Worm (Caenorhabditis elegans) whole organism, midembryonic: ENCODE data around the gene srh-181.

ENCODE experiments used
- T22C8.4 ChIP-seq: fragments of 200-800 bp; sonication (Bioruptor generic); IDR thresholded peaks from 2 replicates; pipeline ENCODE4 v1.3.6; 2022; ENCODE audit warnings: missing genetic modification characterization, missing compliant biosample characterization
- cog-1 ChIP-seq: sonication (generic microtip); optimal IDR thresholded peaks from 2 replicates; lab custom pipeline; 2016; ENCODE audit warnings: missing genetic modification characterization, missing compliant biosample characterization
- flt-1 ChIP-seq: fragments of 200-800 bp; sonication (Bioruptor generic); IDR thresholded peaks from 2 replicates; pipeline ENCODE4 v1.3.6; 2022; ENCODE audit warnings: missing genetic modification characterization, missing compliant biosample characterization
- klf-2 ChIP-seq: fragments of 200-800 bp; sonication (Bioruptor generic); conservative IDR thresholded peaks from 2 replicates; pipeline ENCODE4 v1.3.6; 2022; ENCODE audit warnings: missing genetic modification reagents, missing genetic modification characterization, missing compliant biosample characterization
- med-1 ChIP-seq: sonication (generic microtip); optimal IDR thresholded peaks from 2 replicates; lab custom pipeline; 2017; ENCODE audit warnings: missing genetic modification characterization, mild to moderate bottlenecking, missing compliant biosample characterization, antibody characterized with exemption, missing genetic modification reagents; ENCODE audit not compliant: insufficient read depth
- ref-1 ChIP-seq: fragments of 200-800 bp; sonication (Bioruptor generic); conservative IDR thresholded peaks from 2 replicates; pipeline ENCODE4 v1.3.6; 2022; ENCODE audit warnings: missing genetic modification reagents, missing genetic modification characterization, missing compliant biosample characterization
- tab-1 ChIP-seq: fragments of 200-800 bp; sonication (Bioruptor generic); IDR thresholded peaks from 2 replicates; pipeline ENCODE4 v1.3.6; 2022; ENCODE audit warnings: missing genetic modification characterization, missing compliant biosample characterization
- ztf-23 ChIP-seq: fragments of 200-800 bp; sonication (Bioruptor generic); IDR thresholded peaks from 2 replicates; pipeline ENCODE4 v1.3.6; 2022; ENCODE audit warnings: missing genetic modification reagents, missing genetic modification characterization, missing compliant biosample characterization
- ztf-29 ChIP-seq: fragments of 200-800 bp; sonication (Bioruptor generic); IDR thresholded peaks from 2 replicates; pipeline ENCODE4 v1.3.6; 2022; ENCODE audit warnings: missing genetic modification reagents, missing genetic modification characterization, missing compliant biosample characterization

srh-181 gene

DNA sequence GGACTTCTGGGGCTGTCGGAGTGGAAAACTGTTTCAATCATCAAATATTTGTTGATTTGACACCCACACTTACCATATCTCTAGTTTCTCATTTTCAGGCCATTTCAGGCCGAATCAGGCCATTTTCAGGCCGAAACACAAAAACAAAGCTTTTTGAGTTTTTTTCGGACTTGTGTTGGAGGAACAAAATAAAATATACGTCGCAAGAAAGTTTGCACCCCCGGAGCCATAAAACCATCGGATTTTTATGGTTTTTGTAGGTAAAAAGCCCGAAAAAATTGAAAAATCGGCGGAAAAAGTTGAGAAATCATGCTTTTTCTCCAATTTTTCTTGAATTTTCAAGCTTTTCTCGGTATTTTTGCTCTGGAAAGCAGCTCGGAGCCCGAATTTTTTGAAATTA lies 34.2 kb downstream of the srh-181 start, which contains the start of gene Y51A2D.1:
Gene Y51A2D.1, plus strand, starts transcription at position 301 of the 400 bp plus-strand sequence.
- TF ChIP-seq ztf-23 (GFP tag; lab: Robert Waterston, UW) (no peak), tab-1 (GFP tag; lab: Robert Waterston, UW) (no peak), flt-1 (GFP tag; lab: Robert Waterston, UW) (no peak), med-1 (GFP tag; lab: Kevin White, UChicago) (no peak), ref-1 (GFP tag; lab: Robert Waterston, UW) (no peak)

DNA sequence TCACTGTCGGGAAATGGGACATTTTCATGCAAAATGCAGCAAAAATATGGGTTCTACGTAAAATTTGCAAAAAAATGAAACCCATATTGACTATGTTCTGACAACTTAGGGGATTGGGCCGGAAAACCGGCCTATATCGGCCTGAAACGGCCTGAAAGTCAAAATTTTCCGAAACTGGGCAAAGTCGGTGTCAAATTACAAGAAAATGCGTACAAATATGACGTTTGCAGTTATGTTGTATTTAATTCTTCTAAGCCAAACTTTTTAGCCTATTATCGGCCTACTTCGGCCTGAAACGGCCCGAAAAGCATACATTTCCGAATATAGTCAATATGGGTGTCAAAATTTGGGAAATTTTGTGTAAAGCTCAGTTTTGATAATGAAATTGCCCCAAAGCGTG lies 37.5 kb downstream of the srh-181 start:
- TF ChIP-seq cog-1 (no peak), ref-1 (GFP tag; lab: Robert Waterston, UW) (no peak), flt-1 (GFP tag; lab: Robert Waterston, UW) (no peak)

DNA sequence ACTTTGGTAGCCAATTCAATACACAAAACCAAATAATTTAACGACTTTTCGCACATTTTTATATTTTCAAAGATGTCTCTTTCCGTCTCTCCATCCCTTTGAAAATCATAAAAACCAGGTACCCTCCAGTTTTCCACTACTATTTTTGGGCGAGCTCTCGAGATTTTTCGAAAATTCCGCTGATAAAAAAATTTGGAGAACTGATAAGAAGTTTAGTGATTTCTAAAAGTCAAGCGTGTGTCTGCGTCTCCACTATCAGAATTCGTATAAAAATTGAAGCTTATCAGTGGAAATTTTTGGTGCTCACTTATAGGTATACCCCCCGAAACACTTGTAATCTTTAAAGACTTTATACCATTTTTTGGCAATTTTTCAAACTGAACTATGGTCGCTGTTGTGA lies 42.2 kb downstream of the srh-181 start, which contains the start of gene hmit-1.1:
Gene hmit-1.1, plus strand, starts transcription at position 294 of the 400 bp plus-strand sequence.
- TF ChIP-seq klf-2 (GFP tag; lab: Robert Waterston, UW) (no peak), T22C8.4 (GFP tag; lab: Robert Waterston, UW) (no peak), ztf-23 (GFP tag; lab: Robert Waterston, UW) (no peak), tab-1 (GFP tag; lab: Robert Waterston, UW) (no peak), cog-1 (no peak), ztf-29 (GFP tag; lab: Robert Waterston, UW) (no peak), med-1 (GFP tag; lab: Kevin White, UChicago) (no peak), flt-1 (GFP tag; lab: Robert Waterston, UW) (no peak), ref-1 (GFP tag; lab: Robert Waterston, UW) (no peak)

DNA sequence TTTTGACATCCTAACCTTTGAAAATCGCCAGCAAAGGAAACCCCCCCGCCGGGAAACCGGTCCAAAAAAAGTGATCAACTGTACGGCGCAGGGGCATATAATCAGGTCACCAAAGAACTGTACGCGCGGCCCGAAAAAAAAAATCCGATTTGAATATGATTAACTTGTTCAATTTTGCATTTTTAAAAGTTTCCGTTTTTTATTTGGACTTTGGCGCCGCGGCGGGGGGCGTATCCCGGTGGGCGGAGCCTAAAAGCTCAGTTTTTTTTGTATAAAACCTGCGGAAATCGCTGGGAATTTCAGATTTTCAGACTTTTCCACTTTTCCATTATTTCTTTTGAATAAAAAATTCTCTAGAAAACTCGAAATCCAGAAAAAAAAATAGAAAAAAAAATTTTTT lies 50.1 kb downstream of the srh-181 start, which contains the start of gene hmit-1.2:
Gene hmit-1.2, plus strand, starts transcription at position 301 of the 400 bp plus-strand sequence.
- TF ChIP-seq klf-2 (GFP tag; lab: Robert Waterston, UW) (no peak), T22C8.4 (GFP tag; lab: Robert Waterston, UW) (no peak), flt-1 (GFP tag; lab: Robert Waterston, UW) (no peak), tab-1 (GFP tag; lab: Robert Waterston, UW) (no peak), med-1 (GFP tag; lab: Kevin White, UChicago) (no peak), ztf-29 (GFP tag; lab: Robert Waterston, UW) (no peak), ref-1 (GFP tag; lab: Robert Waterston, UW) (no peak), cog-1 (no peak)
